Fruit fly (Drosophila melanogaster): ENCODE measurements around the gene RfC4.

The RfC4 gene

dm6 chr3L:4141167-4141566 is 5.3 kb upstream of the RfC4 start, which contains the start of gene Akh:
Akh (plus strand) TSS chr3L:4141467.
- TF ChIP-seq lola (GFP tag; optimal IDR thresholded peaks at IDR 0.05) (no peak), Hr78 (GFP tag; optimal IDR thresholded peaks at IDR 0.05) (no peak), N (GFP tag; optimal IDR thresholded peaks at IDR 0.05) (no peak), dl (GFP tag; optimal IDR thresholded peaks at IDR 0.05; ENCODE audit: insufficient read depth in 1 of 2, partially characterized antibody in 2 of 2) (no peak), h (GFP tag; optimal IDR thresholded peaks at IDR 0.05) (no peak), dsf (GFP tag; optimal IDR thresholded peaks at IDR 0.05; ENCODE audit: borderline replicate concordance) (no peak), fru (GFP tag; optimal IDR thresholded peaks at IDR 0.05) (no peak), usp (GFP tag; optimal IDR thresholded peaks at IDR 0.05) (no peak), Vsx2 (GFP tag; optimal IDR thresholded peaks at IDR 0.05; ENCODE audit: partially characterized antibody) (no peak), Myc (optimal IDR thresholded peaks at IDR 0.05) (no peak), ey (GFP tag; optimal IDR thresholded peaks at IDR 0.05) (no peak), tai (GFP tag; optimal IDR thresholded peaks at IDR 0.05) (no peak), CG32264 (GFP tag; optimal IDR thresholded peaks at IDR 0.05) (no peak)

- TF ChIP-seq Rel (GFP tag; optimal IDR thresholded peaks at IDR 0.05) (no peak), Rel (tag; optimal IDR thresholded peaks at IDR 0.05) (peak; percentile 77), HLH106 (tag; optimal IDR thresholded peaks at IDR 0.05) (peak; percentile 9), Jra (GFP tag; optimal IDR thresholded peaks at IDR 0.05) (peak; percentile 20), Hr83 (GFP tag; optimal IDR thresholded peaks at IDR 0.05; ENCODE audit: poor library complexity, severe bottlenecking) (peak; percentile 31), Sp1 (GFP tag; optimal IDR thresholded peaks at IDR 0.05) (peak; percentile 46), dsf (GFP tag; optimal IDR thresholded peaks at IDR 0.05; ENCODE audit: borderline replicate concordance) (no peak), OdsH (GFP tag; optimal IDR thresholded peaks at IDR 0.05) (peak; percentile 28), psq (GFP tag; optimal IDR thresholded peaks at IDR 0.05) (peak; percentile 10), sage (GFP tag; optimal IDR thresholded peaks at IDR 0.05) (no peak), h (GFP tag; optimal IDR thresholded peaks at IDR 0.05) (peak; percentile 33)
Observed at dm6 chr3L:4138804-4139521, 3.1 kb upstream of the RfC4 start, which contains the start of the genes Rop and Ras64B. Rop (minus strand) TSS chr3L:4138996. Ras64B (plus strand) TSS chr3L:4139076.

dm6 chr3L:4133724-4134678 is 1.8 kb downstream of the RfC4 start, which contains the start of gene ens:
ens (minus strand) TSS chr3L:4134550.
- peak; percentile 33 for TF ChIP-seq Dif (GFP tag; optimal IDR thresholded peaks at IDR 0.05; ENCODE audit: partially characterized antibody)
- no peak for TF ChIP-seq lola (GFP tag; optimal IDR thresholded peaks at IDR 0.05)
- TF ChIP-seq N (GFP tag; optimal IDR thresholded peaks at IDR 0.05), result no peak
- TF ChIP-seq psq (GFP tag; optimal IDR thresholded peaks at IDR 0.05), result peak; percentile 88
- no peak for TF ChIP-seq tai (GFP tag; optimal IDR thresholded peaks at IDR 0.05)
- TF ChIP-seq h (GFP tag; optimal IDR thresholded peaks at IDR 0.05), result no peak
- no peak for TF ChIP-seq foxo (GFP tag; optimal IDR thresholded peaks at IDR 0.05)
- TF ChIP-seq GATAd (GFP tag; optimal IDR thresholded peaks at IDR 0.05), result no peak

dm6 chr3L:4132585-4132984 is 3.3 kb downstream of the RfC4 start:
- TF ChIP-seq Vsx2 (GFP tag; optimal IDR thresholded peaks at IDR 0.05; ENCODE audit: partially characterized antibody) (no peak), Jra (GFP tag; optimal IDR thresholded peaks at IDR 0.05) (no peak), Dfd (GFP tag; optimal IDR thresholded peaks at IDR 0.05) (no peak), OdsH (GFP tag; optimal IDR thresholded peaks at IDR 0.05) (no peak), ey (GFP tag; optimal IDR thresholded peaks at IDR 0.05) (no peak), h (GFP tag; optimal IDR thresholded peaks at IDR 0.05) (no peak), CG9705 (GFP tag; optimal IDR thresholded peaks at IDR 0.05) (no peak), Dif (GFP tag; optimal IDR thresholded peaks at IDR 0.05; ENCODE audit: partially characterized antibody) (no peak), CG32264 (GFP tag; optimal IDR thresholded peaks at IDR 0.05) (no peak), fru (GFP tag; optimal IDR thresholded peaks at IDR 0.05) (no peak), Mio (GFP tag; optimal IDR thresholded peaks at IDR 0.05) (no peak), Abd-B (GFP tag; optimal IDR thresholded peaks at IDR 0.05) (no peak), tai (GFP tag; optimal IDR thresholded peaks at IDR 0.05) (no peak), lola (GFP tag; optimal IDR thresholded peaks at IDR 0.05) (no peak), CrebA (GFP tag; optimal IDR thresholded peaks at IDR 0.05; ENCODE audit: borderline replicate concordance) (no peak), GATAd (GFP tag; optimal IDR thresholded peaks at IDR 0.05) (no peak), Myc (optimal IDR thresholded peaks at IDR 0.05) (no peak)
